Fruit fly (Drosophila melanogaster) whole organism, wandering third instar larva: ENCODE measurements around the gene CG43362.

Source experiments
- Abd-B ChIP-seq: fragments of >200 bp; optimal IDR thresholded peaks from 2 replicates; lab custom pipeline; 2017; ENCODE audit warnings: missing biosample characterization, missing genetic modification characterization
- CG32264 ChIP-seq: fragments of 200-800 bp; sonication (Bioruptor generic); optimal IDR thresholded peaks from 2 replicates; lab custom pipeline; 2016; ENCODE audit warnings: missing biosample characterization, missing genetic modification characterization
- CG9705 ChIP-seq: fragments of 200-800 bp; sonication (Bioruptor generic); optimal IDR thresholded peaks from 2 replicates; lab custom pipeline; 2018; ENCODE audit warnings: missing biosample characterization, mild to moderate bottlenecking, missing genetic modification characterization
- CrebA ChIP-seq: fragments of 200-800 bp; sonication (Bioruptor generic); optimal IDR thresholded peaks from 2 replicates; lab custom pipeline; 2016; ENCODE audit warnings: missing biosample characterization, mild to moderate bottlenecking, missing genetic modification characterization, borderline replicate concordance
- Dfd ChIP-seq: fragments of >200 bp; optimal IDR thresholded peaks from 2 replicates; lab custom pipeline; 2017; ENCODE audit warnings: missing biosample characterization, missing genetic modification characterization
- Dif ChIP-seq: fragments of 200-275, 200-300 bp; sonication (Bioruptor generic); optimal IDR thresholded peaks from 2 replicates; lab custom pipeline; 2018; ENCODE audit warnings: missing biosample characterization, missing genetic modification characterization; ENCODE audit not compliant: partially characterized antibody
- GATAd ChIP-seq: sonication (Bioruptor generic); optimal IDR thresholded peaks from 2 replicates; lab custom pipeline; 2016; ENCODE audit warnings: missing biosample characterization, missing genetic modification characterization
- HLH106 ChIP-seq: fragments of 200-800 bp; optimal IDR thresholded peaks from 3 replicates; lab custom pipeline; 2019; ENCODE audit warnings: missing biosample characterization, mild to moderate bottlenecking, missing genetic modification characterization, moderate library complexity
- Hnf4 ChIP-seq: fragments of 200-800 bp; sonication (Bioruptor generic); optimal IDR thresholded peaks from 2 replicates; lab custom pipeline; 2016; ENCODE audit warnings: missing biosample characterization, mild to moderate bottlenecking, missing genetic modification characterization
- Hr78 ChIP-seq: fragments of >200 bp; optimal IDR thresholded peaks from 2 replicates; lab custom pipeline; 2017; ENCODE audit warnings: missing biosample characterization, missing genetic modification characterization
- Hr83 ChIP-seq: fragments of 200-300 bp; sonication (Bioruptor generic); optimal IDR thresholded peaks from 2 replicates; lab custom pipeline; 2016; ENCODE audit warnings: missing biosample characterization, mild to moderate bottlenecking, missing genetic modification characterization, moderate library complexity; ENCODE audit not compliant: poor library complexity, severe bottlenecking
- Jra ChIP-seq: sonication (Bioruptor generic); optimal IDR thresholded peaks from 2 replicates; lab custom pipeline; 2016; ENCODE audit warnings: missing biosample characterization, missing genetic modification characterization
- Mio ChIP-seq: sonication (Bioruptor generic); optimal IDR thresholded peaks from 2 replicates; lab custom pipeline; 2016; ENCODE audit warnings: missing biosample characterization, missing genetic modification characterization
- Myc ChIP-seq: fragments of >200 bp; optimal IDR thresholded peaks from 2 replicates; lab custom pipeline; 2017
- N ChIP-seq: fragments of >200 bp; optimal IDR thresholded peaks from 2 replicates; lab custom pipeline; 2018; ENCODE audit warnings: missing biosample characterization, missing external identifiers, missing genetic modification characterization
- OdsH ChIP-seq: fragments of 200-800 bp; sonication (Bioruptor generic); optimal IDR thresholded peaks from 2 replicates; lab custom pipeline; 2016; ENCODE audit warnings: missing biosample characterization, mild to moderate bottlenecking, missing genetic modification characterization
- Rel ChIP-seq, 2 experiments: fragments of 200-800 bp; sonication (Bioruptor generic) in 1 of 2; optimal IDR thresholded peaks; 2 replicates in 1 of 2; 3 replicates in 1 of 2; lab custom pipeline; 2016 to 2019; ENCODE audit warnings: mild to moderate bottlenecking in 2 of 2, missing biosample characterization in 2 of 2, missing genetic modification characterization in 2 of 2, moderate library complexity in 1 of 2
- Sp1 ChIP-seq: fragments of 200-800 bp; sonication (Bioruptor generic); optimal IDR thresholded peaks from 3 replicates; lab custom pipeline; 2019; ENCODE audit warnings: missing biosample characterization, mild to moderate bottlenecking, missing genetic modification characterization, moderate library complexity
- Vsx2 ChIP-seq: fragments of 200-300, 225-300 bp; sonication (Bioruptor generic); optimal IDR thresholded peaks from 2 replicates; lab custom pipeline; 2018; ENCODE audit warnings: missing biosample characterization, missing genetic modification characterization; ENCODE audit not compliant: partially characterized antibody
- br ChIP-seq: fragments of 200-800 bp; sonication (Bioruptor generic); optimal IDR thresholded peaks from 2 replicates; lab custom pipeline; 2016; ENCODE audit warnings: missing biosample characterization, missing genetic modification characterization
- brk ChIP-seq: fragments of 200-800 bp; sonication (Bioruptor generic); optimal IDR thresholded peaks from 2 replicates; lab custom pipeline; 2016; ENCODE audit warnings: missing biosample characterization, mild to moderate bottlenecking, missing genetic modification characterization
- dl ChIP-seq, 2 experiments: fragments of 175-275, 200-275 bp in 1 of 2; fragments of 200-275 bp in 1 of 2; sonication (Bioruptor generic); optimal IDR thresholded peaks; lab custom pipeline; 2018; ENCODE audit warnings: mild to moderate bottlenecking in 2 of 2, missing biosample characterization in 2 of 2, missing genetic modification characterization in 2 of 2, moderate library complexity in 2 of 2; ENCODE audit not compliant: partially characterized antibody in 2 of 2, insufficient read depth in 1 of 2
- dmrt93B ChIP-seq: fragments of 200-800 bp; sonication (Bioruptor generic); optimal IDR thresholded peaks from 2 replicates; lab custom pipeline; 2018; ENCODE audit warnings: missing biosample characterization, mild to moderate bottlenecking, missing genetic modification characterization
- dsf ChIP-seq: sonication (Bioruptor generic); optimal IDR thresholded peaks from 2 replicates; lab custom pipeline; 2016; ENCODE audit warnings: missing biosample characterization, missing genetic modification characterization, borderline replicate concordance
- ey ChIP-seq: fragments of 200-800 bp; sonication (Bioruptor generic); optimal IDR thresholded peaks from 2 replicates; lab custom pipeline; 2016; ENCODE audit warnings: missing biosample characterization, missing genetic modification characterization
- foxo ChIP-seq, 2 experiments: fragments of 200-800 bp; sonication (Bioruptor generic); optimal IDR thresholded peaks; 2 replicates in 1 of 2; 3 replicates in 1 of 2; lab custom pipeline; 2016 to 2017; ENCODE audit warnings: missing biosample characterization in 2 of 2, missing genetic modification characterization in 2 of 2
- fru ChIP-seq: fragments of 200-800 bp; sonication (Bioruptor generic); optimal IDR thresholded peaks from 3 replicates; lab custom pipeline; 2016; ENCODE audit warnings: missing biosample characterization, mild to moderate bottlenecking, missing genetic modification characterization
- h ChIP-seq: fragments of 200-800 bp; sonication (Bioruptor generic); optimal IDR thresholded peaks from 3 replicates; lab custom pipeline; 2016; ENCODE audit warnings: missing biosample characterization, mild to moderate bottlenecking, missing genetic modification characterization
- jim ChIP-seq: fragments of 175-275, 200-325 bp; sonication (Bioruptor generic); optimal IDR thresholded peaks from 2 replicates; lab custom pipeline; 2016; ENCODE audit warnings: missing biosample characterization, mild to moderate bottlenecking, missing genetic modification characterization
- lola ChIP-seq: fragments of >200 bp; optimal IDR thresholded peaks from 2 replicates; lab custom pipeline; 2017; ENCODE audit warnings: missing biosample characterization, missing genetic modification characterization
- pan ChIP-seq: fragments of >200 bp; optimal IDR thresholded peaks from 2 replicates; lab custom pipeline; 2017
- psq ChIP-seq: fragments of 200-800 bp; sonication (Bioruptor generic); optimal IDR thresholded peaks from 3 replicates; lab custom pipeline; 2017; ENCODE audit warnings: missing biosample characterization, mild to moderate bottlenecking, missing genetic modification characterization, moderate library complexity
- rgr ChIP-seq: fragments of 200-800 bp; sonication (Bioruptor generic); optimal IDR thresholded peaks from 3 replicates; lab custom pipeline; 2016; ENCODE audit warnings: missing biosample characterization, mild to moderate bottlenecking, missing genetic modification characterization
- sage ChIP-seq: fragments of 200-800 bp; sonication (Bioruptor generic); optimal IDR thresholded peaks from 2 replicates; lab custom pipeline; 2016; ENCODE audit warnings: missing biosample characterization, mild to moderate bottlenecking, missing genetic modification characterization
- sv ChIP-seq: fragments of 200-800 bp; sonication (Bioruptor generic); optimal IDR thresholded peaks from 3 replicates; lab custom pipeline; 2016; ENCODE audit warnings: missing biosample characterization, missing genetic modification characterization
- tai ChIP-seq: sonication (Bioruptor generic); optimal IDR thresholded peaks from 2 replicates; lab custom pipeline; 2016; ENCODE audit warnings: missing biosample characterization, missing genetic modification characterization
- usp ChIP-seq: fragments of >200 bp; optimal IDR thresholded peaks from 2 replicates; lab custom pipeline; 2017; ENCODE audit warnings: missing biosample characterization, missing genetic modification characterization
- woc ChIP-seq: sonication (Bioruptor generic); optimal IDR thresholded peaks from 2 replicates; lab custom pipeline; 2016; ENCODE audit warnings: missing biosample characterization, mild to moderate bottlenecking, missing genetic modification characterization

CG43362 gene

DNA sequence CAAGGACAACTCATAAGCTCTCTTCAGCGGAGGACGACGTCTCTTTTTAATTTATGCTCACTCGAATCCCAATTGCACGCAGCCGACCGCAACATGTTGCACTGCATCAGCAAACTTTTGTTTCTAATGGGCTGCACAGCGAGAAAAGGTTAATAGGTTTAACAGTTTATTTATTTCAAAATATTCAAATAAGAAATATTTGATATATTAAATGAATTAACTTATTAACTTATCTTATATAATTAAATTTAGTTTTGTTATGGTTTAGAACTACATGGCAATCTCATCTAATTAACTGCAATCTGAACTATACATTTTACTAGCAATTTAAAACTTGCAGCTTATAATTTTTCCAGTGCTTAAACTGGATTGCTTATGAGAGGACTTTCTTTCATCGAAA is 24.2 kb upstream of the CG43362 start:
- TF ChIP-seq brk (no peak), sv (no peak), N (GFP tag; lab: Kevin White, UChicago) (no peak), Abd-B (GFP tag; lab: Kevin White, UChicago) (no peak), tai (GFP tag; lab: Kevin White, UChicago) (no peak), br (GFP tag; lab: Kevin White, UChicago) (no peak), Myc (lab: Kevin White, UChicago) (no peak), psq (GFP tag; lab: Kevin White, UChicago) (no peak), pan (lab: Kevin White, UChicago) (no peak), HLH106 (tag; lab: Kevin White, UChicago) (no peak), Sp1 (GFP tag; lab: Kevin White, UChicago) (no peak)

DNA sequence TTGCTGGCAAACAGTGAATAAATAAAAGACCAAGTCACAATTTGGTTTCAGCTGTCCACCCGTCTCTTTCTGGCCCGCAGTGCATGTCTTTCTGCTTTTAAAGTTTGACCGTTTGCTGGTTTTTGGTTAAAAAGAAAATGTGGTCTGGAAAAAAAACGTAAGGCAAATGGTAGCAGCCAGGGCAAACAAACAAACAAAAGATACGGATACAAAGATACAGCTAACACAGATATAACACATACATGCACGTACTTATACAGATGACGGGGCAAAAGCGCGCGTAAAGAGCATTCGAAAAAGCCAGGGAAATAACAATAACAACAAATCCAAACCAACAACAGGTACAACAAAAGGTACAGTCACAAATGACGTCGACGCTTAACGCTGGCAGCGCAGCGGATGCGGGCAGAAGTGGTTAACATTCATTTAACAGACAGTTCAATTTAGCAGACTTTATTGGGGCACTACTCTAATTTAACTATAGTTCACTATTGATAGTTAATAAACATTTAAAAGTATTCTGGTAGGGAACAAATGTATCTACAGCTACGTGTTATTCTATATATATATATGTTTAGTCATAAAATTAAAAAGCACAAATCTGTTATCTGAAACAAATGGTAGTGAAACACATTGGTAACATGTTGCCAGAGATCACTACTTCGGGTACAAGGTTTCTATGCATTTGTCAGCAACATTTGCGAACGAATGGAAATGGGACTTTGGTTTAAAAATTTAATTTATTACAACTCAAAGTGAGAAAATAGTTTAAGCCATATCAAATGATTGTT is 22.9 kb upstream of the CG43362 start:
- TF ChIP-seq GATAd (no peak), brk (peak; percentile 16), sage (GFP tag; lab: Kevin White, UChicago) (peak; percentile 38), dmrt93B (GFP tag; lab: Kevin White, UChicago) (no peak), pan (lab: Kevin White, UChicago) (no peak), dl (GFP tag; optimal IDR thresholded peaks at IDR 0.05; lab: Kevin White, UChicago; ENCODE audit: insufficient read depth in 1 of 2, partially characterized antibody in 2 of 2) (no peak), jim (GFP tag; lab: Kevin White, UChicago) (no peak), Myc (lab: Kevin White, UChicago) (no peak), Hnf4 (GFP tag; lab: Kevin White, UChicago) (no peak), br (GFP tag; lab: Kevin White, UChicago) (no peak), Jra (GFP tag; lab: Kevin White, UChicago) (peak; percentile 4), CG9705 (GFP tag; lab: Kevin White, UChicago) (no peak), psq (GFP tag; lab: Kevin White, UChicago) (peak; percentile 73), fru (GFP tag; lab: Kevin White, UChicago) (no peak), CrebA (peak; percentile 56), Mio (GFP tag; lab: Kevin White, UChicago) (no peak), Hr78 (GFP tag; lab: Kevin White, UChicago) (no peak), Dif (GFP tag; lab: Kevin White, UChicago) (no peak)

DNA sequence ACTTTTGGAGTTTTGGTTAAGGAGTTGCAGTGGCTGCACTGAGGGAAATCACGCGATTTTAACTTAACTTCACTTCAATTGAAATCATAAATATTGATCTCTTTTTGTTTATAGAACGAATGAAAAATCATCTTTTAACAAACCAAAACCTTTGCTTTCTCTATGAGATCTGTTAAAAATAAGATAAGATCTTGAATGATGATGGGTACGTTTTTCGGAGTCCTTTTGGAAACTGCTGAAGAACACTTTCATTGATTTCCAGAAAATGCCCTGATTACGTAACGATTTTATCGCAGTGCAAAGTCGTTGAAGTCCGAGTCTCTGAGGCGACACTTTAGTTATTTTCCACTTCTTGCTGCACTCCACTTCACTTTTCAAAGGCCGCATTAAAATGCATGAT is 21.0 kb upstream of the CG43362 start:
- TF ChIP-seq brk = peak; percentile 61
- no peak for TF ChIP-seq Abd-B (GFP tag; lab: Kevin White, UChicago)
- no peak for TF ChIP-seq Myc (lab: Kevin White, UChicago)
- TF ChIP-seq Mio (GFP tag; lab: Kevin White, UChicago) = peak; percentile 5
- TF ChIP-seq dl (GFP tag; optimal IDR thresholded peaks at IDR 0.05; lab: Kevin White, UChicago; ENCODE audit: insufficient read depth in 1 of 2, partially characterized antibody in 2 of 2) = peak in 1 of 2 experiments; percentile 29
- peak; percentile 92 for TF ChIP-seq HLH106 (tag; lab: Kevin White, UChicago)
- TF ChIP-seq ey (GFP tag; lab: Kevin White, UChicago) = peak; percentile 89
- no peak for TF ChIP-seq GATAd
- peak; percentile 61 for TF ChIP-seq Hnf4 (GFP tag; lab: Kevin White, UChicago)
- peak; percentile 90 for TF ChIP-seq h
- peak; percentile 90 for TF ChIP-seq br (GFP tag; lab: Kevin White, UChicago)
- TF ChIP-seq Hr78 (GFP tag; lab: Kevin White, UChicago) = no peak
- peak; percentile 86 for TF ChIP-seq OdsH (GFP tag; lab: Kevin White, UChicago)
- peak; percentile 85 for TF ChIP-seq dmrt93B (GFP tag; lab: Kevin White, UChicago)
- peak in 1 of 2 experiments; percentile 89 for TF ChIP-seq foxo (GFP tag; optimal IDR thresholded peaks at IDR 0.05; lab: Kevin White, UChicago)
- peak; percentile 52 for TF ChIP-seq dsf (GFP tag; lab: Kevin White, UChicago)
- TF ChIP-seq woc (GFP tag; lab: Kevin White, UChicago) = peak; percentile 88
- TF ChIP-seq CG32264 (GFP tag; lab: Kevin White, UChicago) = peak; percentile 67
- TF ChIP-seq Hr83 (GFP tag; lab: Kevin White, UChicago) = no peak
- no peak for TF ChIP-seq sv
- peak; percentile 24 for TF ChIP-seq Jra (GFP tag; lab: Kevin White, UChicago)
- TF ChIP-seq fru (GFP tag; lab: Kevin White, UChicago) = peak; percentile 91
- no peak for TF ChIP-seq jim (GFP tag; lab: Kevin White, UChicago)
- peak; percentile 85 for TF ChIP-seq rgr (GFP tag; lab: Kevin White, UChicago)
- TF ChIP-seq Rel (GFP tag; optimal IDR thresholded peaks at IDR 0.05; lab: Kevin White, UChicago) = no peak
- TF ChIP-seq Rel (tag; optimal IDR thresholded peaks at IDR 0.05; lab: Kevin White, UChicago) = peak; percentile 27
- no peak for TF ChIP-seq N (GFP tag; lab: Kevin White, UChicago)
- TF ChIP-seq Sp1 (GFP tag; lab: Kevin White, UChicago) = peak; percentile 92
- TF ChIP-seq CrebA = no peak
- TF ChIP-seq psq (GFP tag; lab: Kevin White, UChicago) = peak; percentile 83
- peak; percentile 72 for TF ChIP-seq sage (GFP tag; lab: Kevin White, UChicago)
- no peak for TF ChIP-seq usp (GFP tag; lab: Kevin White, UChicago)
- peak; percentile 71 for TF ChIP-seq CG9705 (GFP tag; lab: Kevin White, UChicago)
- TF ChIP-seq tai (GFP tag; lab: Kevin White, UChicago) = peak; percentile 60
- no peak for TF ChIP-seq Dfd
- no peak for TF ChIP-seq lola (GFP tag; lab: Kevin White, UChicago)
- TF ChIP-seq Vsx2 (GFP tag; lab: Kevin White, UChicago) = no peak
- TF ChIP-seq Dif (GFP tag; lab: Kevin White, UChicago) = no peak
- no peak for TF ChIP-seq pan (lab: Kevin White, UChicago)
